Worm (Caenorhabditis elegans) whole organism, L2 larva: ENCODE results near the gene cest-1.2.

Source experiments
- aly-2 ChIP-seq: fragments of 150-350 bp; optimal IDR thresholded peaks from 2 replicates; lab custom pipeline; 2014; ENCODE audit warnings: missing biosample characterization, missing genetic modification characterization
- elt-3 ChIP-seq: sonication (generic microtip); optimal IDR thresholded peaks from 2 replicates; lab custom pipeline; 2017; ENCODE audit warnings: missing biosample characterization, missing genetic modification characterization
- lin-39 ChIP-seq: fragments of 150-350 bp; optimal IDR thresholded peaks from 2 replicates; lab custom pipeline; 2014; ENCODE audit warnings: missing biosample characterization, missing genetic modification reagents, missing genetic modification characterization
- nhr-129 ChIP-seq: fragments of 150-350 bp; optimal IDR thresholded peaks from 2 replicates; lab custom pipeline; 2014; ENCODE audit warnings: missing biosample characterization, missing genetic modification characterization
- unc-62 ChIP-seq: fragments of 150-350 bp; optimal IDR thresholded peaks from 2 replicates; lab custom pipeline; 2014; ENCODE audit warnings: missing biosample characterization, missing genetic modification reagents, missing genetic modification characterization
- ztf-11 ChIP-seq: sonication (generic microtip); optimal IDR thresholded peaks from 2 replicates; lab custom pipeline; 2017; ENCODE audit warnings: missing biosample characterization, missing genetic modification characterization

DNA sequence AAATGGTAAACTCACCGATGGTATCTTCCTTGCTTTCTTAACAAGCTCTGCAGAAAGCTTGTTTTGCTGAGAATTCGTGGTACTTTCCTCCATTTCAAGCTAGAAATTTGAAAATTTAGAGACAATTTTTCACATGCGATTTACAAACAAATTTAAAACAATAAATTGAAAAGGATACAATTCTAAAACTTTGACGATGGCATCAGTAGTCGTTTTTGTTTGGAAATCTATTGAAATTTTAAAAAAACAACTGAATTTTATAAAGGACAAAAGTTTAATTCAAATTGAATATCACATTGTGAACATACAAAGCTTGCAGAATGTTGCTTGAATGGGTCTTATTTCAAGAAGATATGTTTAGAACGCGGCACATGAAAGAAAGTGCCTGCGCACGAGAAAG is 7.0 kb upstream of the cest-1.2 start, which contains the start of gene ocam-1:
- TF ChIP-seq elt-3 (no peak), nhr-129 (tag; lab: Kevin White, UChicago) (no peak), lin-39 (tag; lab: Kevin White, UChicago) (no peak), aly-2 (tag; lab: Kevin White, UChicago) (no peak), ztf-11 (tag; lab: Kevin White, UChicago) (no peak), unc-62 (GFP tag; lab: Kevin White, UChicago) (no peak)
